Fruit fly (Drosophila melanogaster): ENCODE results near the gene nub.

Gene nub

DNA sequence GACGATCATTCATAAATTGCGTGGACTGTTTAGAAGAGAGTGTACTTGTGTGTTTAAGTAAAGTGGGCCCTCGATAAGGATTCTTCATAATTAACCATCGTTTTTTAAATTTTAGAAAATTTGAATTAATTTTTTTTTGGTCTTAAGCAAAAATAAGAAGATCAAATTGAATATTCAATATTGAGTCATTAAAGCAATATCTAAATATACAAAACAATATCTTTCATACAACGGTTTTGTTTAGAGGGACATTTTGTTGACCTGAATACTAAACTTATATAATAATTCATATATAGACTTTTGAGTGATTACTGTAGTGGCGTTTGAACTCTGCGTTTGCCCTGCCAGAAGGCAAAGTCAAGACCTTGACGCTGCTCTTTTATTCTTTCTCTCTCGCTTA, 45.4 kb upstream of the nub start (continued):
- no peak for TF ChIP-seq Kr (GFP tag; optimal IDR thresholded peaks at IDR 0.05)
- no peak for TF ChIP-seq maf-S (GFP tag; optimal IDR thresholded peaks at IDR 0.05)
- TF ChIP-seq CG10979 (tag; optimal IDR thresholded peaks at IDR 0.05), result no peak
- no peak for TF ChIP-seq p53 (GFP tag; optimal IDR thresholded peaks at IDR 0.05)
- TF ChIP-seq gce (GFP tag; IDR thresholded peaks at IDR 0.05), result no peak
- peak; percentile 41; the same call in 1 of the 3 replicates for TF ChIP-seq row (GFP tag; IDR thresholded peaks at IDR 0.05)
- TF ChIP-seq Med (GFP tag), result peak; percentile 40
- no peak for TF ChIP-seq Aef1 (GFP tag; IDR thresholded peaks at IDR 0.05)
- TF ChIP-seq pfk (GFP tag; optimal IDR thresholded peaks at IDR 0.05), result no peak
- peak; percentile 65 for TF ChIP-seq cwo (GFP tag; optimal IDR thresholded peaks at IDR 0.05)
- no peak for TF ChIP-seq Bgb (GFP tag; IDR thresholded peaks at IDR 0.05; ENCODE audit: partially characterized antibody)
- peak; percentile 73; the same call in 2 of the 3 replicates for TF ChIP-seq dysf (GFP tag; IDR thresholded peaks at IDR 0.05)
- TF ChIP-seq C15 (GFP tag; IDR thresholded peaks at IDR 0.05), result no peak
- TF ChIP-seq gfzf (GFP tag; optimal IDR thresholded peaks at IDR 0.05), result no peak
- no peak for TF ChIP-seq CG10431 (GFP tag; optimal IDR thresholded peaks at IDR 0.05)
- TF ChIP-seq CG18476 (GFP tag; optimal IDR thresholded peaks at IDR 0.05), result no peak
- TF ChIP-seq CG7745 (tag; optimal IDR thresholded peaks at IDR 0.05), result no peak
- TF ChIP-seq CG1603 (tag; optimal IDR thresholded peaks at IDR 0.05), result no peak
- TF ChIP-seq MTF-1 (GFP tag; optimal IDR thresholded peaks at IDR 0.05; ENCODE audit: borderline replicate concordance), result no peak
- TF ChIP-seq CG12155 (GFP tag; optimal IDR thresholded peaks at IDR 0.05), result peak; percentile 58
- TF ChIP-seq GATAe (GFP tag; conservative IDR thresholded peaks at IDR 0.05), result no peak
- TF ChIP-seq sr (GFP tag; IDR thresholded peaks at IDR 0.05), result no peak
- no peak for TF ChIP-seq CG12071 (GFP tag; optimal IDR thresholded peaks at IDR 0.05)
- TF ChIP-seq CG8359 (GFP tag; optimal IDR thresholded peaks at IDR 0.05; ENCODE audit: borderline replicate concordance), result no peak
- no peak for TF ChIP-seq CG32767 (GFP tag; IDR thresholded peaks at IDR 0.05)
- TF ChIP-seq Taf1 (GFP tag; IDR thresholded peaks at IDR 0.05), result peak; percentile 71
- TF ChIP-seq kay (GFP tag; optimal IDR thresholded peaks at IDR 0.05), result no peak
- TF ChIP-seq zfh2 (GFP tag; optimal IDR thresholded peaks at IDR 0.05), result peak; percentile 41
- no peak for TF ChIP-seq CG5953 (GFP tag; IDR thresholded peaks at IDR 0.05)
- TF ChIP-seq shn (GFP tag; optimal IDR thresholded peaks at IDR 0.05), result no peak
- TF ChIP-seq Fer2 (tag; optimal IDR thresholded peaks at IDR 0.05), result peak; percentile 33
- no peak for TF ChIP-seq CG14441 (GFP tag; IDR thresholded peaks at IDR 0.05)
- no peak for TF ChIP-seq grn (GFP tag; optimal IDR thresholded peaks at IDR 0.05)
- no peak for TF ChIP-seq CG18011 (GFP tag; optimal IDR thresholded peaks at IDR 0.05)
- no peak for TF ChIP-seq Bdp1 (GFP tag; optimal IDR thresholded peaks at IDR 0.05)
- peak; percentile 34 for TF ChIP-seq CG13296 (GFP tag; optimal IDR thresholded peaks at IDR 0.05)
- TF ChIP-seq chif (GFP tag; optimal IDR thresholded peaks at IDR 0.05), result no peak
- TF ChIP-seq caup (GFP tag; optimal IDR thresholded peaks at IDR 0.05; ENCODE audit: severe bottlenecking), result peak; percentile 51
- TF ChIP-seq cad (GFP tag; optimal IDR thresholded peaks at IDR 0.05), result no peak
- TF ChIP-seq CG30431 (GFP tag; optimal IDR thresholded peaks at IDR 0.05), result no peak
- no peak for TF ChIP-seq pita (GFP tag; optimal IDR thresholded peaks at IDR 0.05)
- no peak for TF ChIP-seq unc-4 (GFP tag; IDR thresholded peaks at IDR 0.05; ENCODE audit: partially characterized antibody)
- TF ChIP-seq Rfx (GFP tag; IDR thresholded peaks at IDR 0.05), result peak; percentile 82
- peak; percentile 67 for TF ChIP-seq Hand (GFP tag; optimal IDR thresholded peaks at IDR 0.05)
- no peak for TF ChIP-seq ase (GFP tag; IDR thresholded peaks at IDR 0.05)
- no peak for TF ChIP-seq dan (GFP tag; IDR thresholded peaks at IDR 0.05)
- TF ChIP-seq zen2 (GFP tag; IDR thresholded peaks at IDR 0.05; ENCODE audit: partially characterized antibody), result no peak
- TF ChIP-seq Xrp1 (GFP tag; IDR thresholded peaks at IDR 0.05), result no peak
- no peak for TF ChIP-seq crc (GFP tag; optimal IDR thresholded peaks at IDR 0.05)
- TF ChIP-seq Nf-YC (tag; optimal IDR thresholded peaks at IDR 0.05), result no peak
- no peak for TF ChIP-seq toy (GFP tag; IDR thresholded peaks at IDR 0.05)
- peak; percentile 11 for TF ChIP-seq nmo (GFP tag; optimal IDR thresholded peaks at IDR 0.05)
